Worm (Caenorhabditis elegans) whole organism, early embryonic: ENCODE measurements around the gene T03F6.6.

Experiments used
- B0310.2 ChIP-seq: sonication (generic microtip); optimal IDR thresholded peaks from 2 replicates; lab custom pipeline; 2016; ENCODE audit warnings: mild to moderate bottlenecking, missing genetic modification characterization, missing compliant biosample characterization
- F13C5.2 ChIP-seq: sonication (generic microtip); optimal IDR thresholded peaks from 2 replicates; lab custom pipeline; 2017; ENCODE audit warnings: mild to moderate bottlenecking, missing genetic modification characterization, inconsistent platforms, missing compliant biosample characterization
- aly-1 ChIP-seq: sonication (generic microtip); optimal IDR thresholded peaks from 2 replicates; lab custom pipeline; 2016; ENCODE audit warnings: missing genetic modification characterization, missing compliant biosample characterization
- ama-1 ChIP-seq: fragments of 150-350 bp; optimal IDR thresholded peaks from 2 replicates; lab custom pipeline; 2014
- ceh-13 ChIP-seq: fragments of 200-800 bp; sonication (Bioruptor generic); optimal IDR thresholded peaks from 2 replicates; lab custom pipeline; 2018; ENCODE audit warnings: mild to moderate bottlenecking, missing genetic modification characterization, missing compliant biosample characterization
- ceh-36 ChIP-seq: sonication (generic microtip); optimal IDR thresholded peaks from 2 replicates; lab custom pipeline; 2016; ENCODE audit warnings: missing genetic modification characterization, inconsistent platforms, missing compliant biosample characterization
- ets-7 ChIP-seq: sonication (generic microtip); optimal IDR thresholded peaks from 2 replicates; lab custom pipeline; 2016; ENCODE audit warnings: missing genotype, missing genetic modification characterization, missing compliant biosample characterization
- flt-1 ChIP-seq: fragments of 200-800 bp; sonication (Bioruptor generic); IDR thresholded peaks from 2 replicates; pipeline ENCODE4 v1.3.6; 2022; ENCODE audit warnings: missing genetic modification characterization, missing compliant biosample characterization
- hmbx-1 ChIP-seq: sonication (generic microtip); optimal IDR thresholded peaks from 2 replicates; lab custom pipeline; 2016; ENCODE audit warnings: mild to moderate bottlenecking, missing genetic modification characterization, missing compliant biosample characterization
- hmg-4 ChIP-seq: fragments of 200-800 bp; sonication (Bioruptor generic); optimal IDR thresholded peaks from 2 replicates; lab custom pipeline; 2018; ENCODE audit warnings: mild to moderate bottlenecking, missing genetic modification characterization, missing compliant biosample characterization
- hnd-1 ChIP-seq: sonication (generic microtip); optimal IDR thresholded peaks from 2 replicates; lab custom pipeline; 2016; ENCODE audit warnings: missing genetic modification characterization, missing compliant biosample characterization
- pes-1 ChIP-seq: fragments of 200-800 bp; sonication (Bioruptor generic); IDR thresholded peaks from 2 replicates; pipeline ENCODE4 v1.3.6; 2022; ENCODE audit warnings: missing genetic modification reagents, missing genetic modification characterization, missing compliant biosample characterization
- scrt-1 ChIP-seq: fragments of 200-800 bp; sonication (Bioruptor generic); IDR thresholded peaks from 2 replicates; pipeline ENCODE4 v1.3.6; 2022; ENCODE audit warnings: missing genetic modification characterization, missing compliant biosample characterization
- sea-1 ChIP-seq: fragments of 200-800 bp; sonication (Bioruptor generic); conservative IDR thresholded peaks from 2 replicates; pipeline ENCODE4 v1.3.6; 2022; ENCODE audit warnings: missing genetic modification characterization, missing compliant biosample characterization
- tbx-11 ChIP-seq: fragments of 200-800 bp; sonication (Bioruptor generic); IDR thresholded peaks from 2 replicates; pipeline ENCODE4 v1.3.6; 2022; ENCODE audit warnings: missing genetic modification characterization, missing compliant biosample characterization
- tbx-37 ChIP-seq: fragments of 200-800 bp; sonication (Bioruptor generic); conservative IDR thresholded peaks from 2 replicates; pipeline ENCODE4 v1.3.6; 2022; ENCODE audit warnings: missing genetic modification reagents, missing genetic modification characterization, missing compliant biosample characterization
- tra-4 ChIP-seq: sonication (generic microtip); optimal IDR thresholded peaks from 2 replicates; lab custom pipeline; 2017; ENCODE audit warnings: missing genetic modification characterization, missing compliant biosample characterization

The T03F6.6 gene

DNA sequence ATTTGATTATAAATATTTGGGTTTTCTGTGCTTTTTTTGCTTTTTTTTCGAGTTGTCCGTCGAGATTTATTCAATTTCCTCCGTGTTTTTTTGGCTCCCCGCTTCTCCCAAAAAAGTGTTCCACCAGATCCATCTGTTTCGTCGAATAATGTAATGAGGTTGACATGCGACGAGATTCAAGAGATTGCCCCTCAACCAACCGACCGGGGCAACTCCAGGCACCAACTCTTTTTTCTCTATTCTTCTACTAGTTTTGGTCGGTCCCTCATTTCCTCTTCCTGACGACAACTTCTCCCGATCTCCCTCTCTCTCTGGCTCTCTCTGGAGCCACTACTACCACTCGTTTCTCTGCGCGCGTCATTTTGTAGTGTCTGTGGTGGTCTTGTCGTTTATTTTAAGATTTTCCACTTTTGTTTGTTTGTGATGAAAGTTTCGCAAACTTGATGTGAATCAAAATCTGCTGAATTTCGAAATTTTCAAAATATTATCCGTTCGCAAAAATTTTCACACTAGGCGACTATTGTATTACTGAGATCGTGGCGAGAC is 32.2 kb downstream of the T03F6.6 start:
- no peak for TF ChIP-seq ceh-13
- TF ChIP-seq B0310.2, result no peak
- TF ChIP-seq aly-1, result no peak
- no peak for TF ChIP-seq ceh-36
- TF ChIP-seq F13C5.2 (tag; lab: Kevin White, UChicago), result no peak
- no peak for TF ChIP-seq sea-1 (GFP tag; lab: Robert Waterston, UW)

DNA sequence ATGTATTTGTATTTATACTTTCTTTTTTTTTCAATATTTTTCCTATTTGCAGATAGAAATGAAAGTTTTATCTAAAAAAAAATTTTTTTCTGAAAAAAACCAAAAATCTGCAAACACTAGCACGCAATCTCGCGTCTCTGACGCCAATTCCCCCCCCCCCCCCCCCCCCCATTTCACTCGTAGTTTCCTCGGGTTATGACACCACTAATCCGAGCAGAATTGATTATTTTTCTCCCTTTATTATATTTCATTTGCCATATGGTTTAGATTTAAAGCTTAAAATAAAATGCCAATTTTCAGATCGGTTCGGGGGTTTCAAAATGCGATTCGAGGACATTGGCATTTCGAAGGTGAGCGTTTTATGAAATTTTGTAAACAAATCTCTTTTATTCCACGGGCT is 33.3 kb downstream of the T03F6.6 start, which contains the start of gene mtm-6:
mtm-6 (plus strand) TSS at position 301 of the 400 bp plus-strand sequence.
- TF ChIP-seq flt-1 (no peak), hmbx-1 (tag; lab: Kevin White, UChicago) (no peak)

DNA sequence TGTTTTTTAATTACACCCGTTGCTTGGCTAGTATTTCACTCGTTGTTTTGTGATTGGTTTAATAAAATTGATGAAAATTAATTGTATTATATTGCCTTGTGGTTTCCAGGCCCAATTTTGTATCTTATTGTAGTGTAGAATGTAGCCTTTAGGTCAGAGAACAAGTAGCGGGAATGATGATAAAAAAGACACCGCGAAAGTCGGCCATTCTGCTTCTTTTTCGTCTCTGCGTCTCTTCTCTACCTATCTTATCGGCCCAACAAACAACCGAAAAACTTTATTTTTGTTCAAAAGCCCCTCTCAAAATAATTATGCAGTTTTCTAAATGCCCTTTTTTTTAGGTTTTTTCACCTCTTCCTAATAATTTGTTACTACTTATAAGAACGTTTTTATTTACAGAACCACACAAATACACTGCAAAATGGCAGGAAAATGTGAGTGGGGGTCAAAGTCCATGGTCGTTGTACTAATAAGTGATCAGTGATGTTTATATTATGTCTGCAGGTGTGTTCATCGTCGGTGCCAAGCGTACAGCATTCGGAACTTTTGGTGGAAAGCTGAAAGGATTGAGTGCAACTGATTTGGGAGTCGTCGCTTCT is 35.5 kb downstream of the T03F6.6 start, which contains the start of gene acaa-2:
acaa-2 (plus strand) TSS at position 400 of the 599 bp plus-strand sequence.
- no peak for TF ChIP-seq aly-1
- TF ChIP-seq tbx-37, result no peak

DNA sequence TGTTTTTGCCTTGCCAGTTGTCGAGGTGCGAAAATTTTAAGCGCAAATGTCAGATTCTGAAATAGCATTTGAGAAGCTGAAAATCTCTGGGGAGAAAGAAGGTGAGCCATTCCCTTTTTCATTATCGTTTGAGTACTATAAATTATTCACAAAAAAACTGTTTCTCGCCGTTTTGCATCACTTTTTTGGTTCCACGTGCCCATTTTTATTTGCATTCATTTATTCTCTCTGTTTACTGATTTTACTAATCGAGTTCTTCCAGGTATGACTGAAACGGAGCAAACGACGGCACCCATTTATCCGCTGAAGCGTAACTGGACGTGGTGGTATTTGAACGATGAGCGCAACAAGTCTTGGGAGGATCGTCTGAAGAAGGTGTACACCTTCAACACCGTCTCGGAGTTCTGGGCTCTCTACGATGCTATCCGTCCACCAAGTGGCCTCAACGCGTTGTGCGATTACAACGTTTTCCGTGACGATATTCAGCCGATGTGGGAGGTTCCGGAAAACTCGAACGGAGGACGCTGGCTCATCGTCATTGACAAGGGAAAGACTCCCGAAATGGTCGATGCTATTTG is 36.4 kb downstream of the T03F6.6 start:
- TF ChIP-seq B0310.2 (no peak), scrt-1 (GFP tag; lab: Robert Waterston, UW) (no peak), aly-1 (no peak), tra-4 (no peak), F13C5.2 (tag; lab: Kevin White, UChicago) (no peak), hmbx-1 (tag; lab: Kevin White, UChicago) (no peak), tbx-11 (GFP tag; lab: Robert Waterston, UW) (no peak), ama-1 (no peak), tbx-37 (no peak)

DNA sequence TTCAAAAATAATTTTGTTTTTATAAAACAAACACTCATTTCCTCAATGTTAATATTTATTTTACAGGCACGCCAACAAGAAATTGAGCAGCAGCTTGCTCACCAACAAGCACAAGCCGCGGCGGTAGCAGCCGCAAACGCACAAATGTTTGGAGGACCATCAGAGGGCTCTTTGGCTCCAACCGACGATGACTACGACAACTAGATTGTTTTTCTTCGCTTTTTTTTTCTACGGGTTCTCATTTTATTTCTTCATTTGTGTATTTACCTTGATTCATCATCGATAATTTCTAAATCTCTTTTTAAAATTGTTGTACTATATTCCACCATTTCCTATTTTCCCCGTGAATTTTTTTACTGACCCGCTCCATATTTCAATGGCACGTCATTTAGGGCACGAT is 37.0 kb downstream of the T03F6.6 start, which contains the start of gene ife-1:
ife-1 (plus strand) TSS at position 301 of the 400 bp plus-strand sequence.
- TF ChIP-seq pes-1 (no peak), hnd-1 (tag; lab: Kevin White, UChicago) (no peak), aly-1 (no peak), tbx-11 (GFP tag; lab: Robert Waterston, UW) (no peak), B0310.2 (no peak), ama-1 (no peak), ceh-36 (no peak), hmbx-1 (tag; lab: Kevin White, UChicago) (no peak), hmg-4 (GFP tag; lab: Kevin White, UChicago) (no peak), tra-4 (no peak), tbx-37 (no peak), flt-1 (no peak), F13C5.2 (tag; lab: Kevin White, UChicago) (no peak), scrt-1 (GFP tag; lab: Robert Waterston, UW) (no peak), ets-7 (no peak), sea-1 (GFP tag; lab: Robert Waterston, UW) (no peak), ceh-13 (no peak)

DNA sequence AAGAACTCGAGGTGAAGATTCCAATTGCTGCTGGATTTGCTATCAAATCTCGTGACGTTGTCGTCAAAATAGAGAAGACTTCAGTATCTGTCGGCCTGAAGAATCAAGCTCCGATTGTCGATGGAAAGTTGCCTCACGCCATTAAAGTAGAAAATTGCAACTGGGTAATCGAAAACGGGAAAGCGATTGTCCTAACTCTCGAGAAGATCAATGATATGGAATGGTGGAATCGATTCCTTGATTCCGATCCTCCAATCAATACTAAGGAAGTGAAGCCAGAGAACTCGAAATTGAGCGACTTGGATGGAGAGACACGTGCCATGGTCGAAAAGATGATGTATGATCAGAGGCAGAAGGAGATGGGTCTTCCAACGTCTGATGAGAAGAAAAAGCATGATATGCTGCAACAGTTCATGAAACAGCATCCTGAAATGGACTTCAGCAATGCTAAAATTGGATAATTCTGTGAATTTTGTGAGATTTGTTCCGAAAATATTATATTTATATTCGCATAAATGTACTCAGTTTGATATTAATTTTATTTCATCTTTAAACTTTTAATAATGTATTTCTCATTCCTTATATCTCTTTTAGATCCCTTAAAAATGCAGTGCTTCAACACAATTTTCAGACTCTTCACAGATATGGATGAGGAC is 37.9 kb downstream of the T03F6.6 start, which contains the start of gene dro-1:
dro-1 (plus strand) TSS at position 606 of the 656 bp plus-strand sequence.
- TF ChIP-seq hmbx-1 (tag; lab: Kevin White, UChicago), result no peak

DNA sequence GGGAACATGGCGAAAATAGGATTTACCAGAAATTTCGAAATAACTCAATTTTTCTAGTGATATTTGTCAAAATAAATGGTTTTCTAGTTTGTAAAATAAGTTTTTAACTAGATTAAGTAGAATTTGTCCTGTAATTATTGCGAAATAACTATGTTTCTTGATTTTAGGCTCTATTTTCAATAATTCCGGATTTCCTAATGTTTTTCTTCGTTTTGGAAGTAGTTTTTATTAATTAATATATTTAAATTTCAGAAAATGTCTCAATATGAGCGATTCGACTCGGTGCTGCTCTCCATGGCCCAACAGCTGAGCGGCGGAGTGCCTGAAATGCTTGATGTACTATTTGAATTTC is 38.8 kb downstream of the T03F6.6 start, which contains the start of gene nud-1:
nud-1 (plus strand) TSS at position 253 of the 352 bp plus-strand sequence.
- TF ChIP-seq sea-1 (GFP tag; lab: Robert Waterston, UW) (no peak), ceh-13 (no peak), tbx-37 (no peak), B0310.2 (no peak), flt-1 (no peak), ama-1 (no peak), hnd-1 (tag; lab: Kevin White, UChicago) (no peak), hmbx-1 (tag; lab: Kevin White, UChicago) (no peak), pes-1 (no peak), F13C5.2 (tag; lab: Kevin White, UChicago) (no peak), aly-1 (no peak), ceh-36 (no peak), tbx-11 (GFP tag; lab: Robert Waterston, UW) (no peak), ets-7 (no peak), hmg-4 (GFP tag; lab: Kevin White, UChicago) (no peak), tra-4 (no peak), scrt-1 (GFP tag; lab: Robert Waterston, UW) (no peak)

DNA sequence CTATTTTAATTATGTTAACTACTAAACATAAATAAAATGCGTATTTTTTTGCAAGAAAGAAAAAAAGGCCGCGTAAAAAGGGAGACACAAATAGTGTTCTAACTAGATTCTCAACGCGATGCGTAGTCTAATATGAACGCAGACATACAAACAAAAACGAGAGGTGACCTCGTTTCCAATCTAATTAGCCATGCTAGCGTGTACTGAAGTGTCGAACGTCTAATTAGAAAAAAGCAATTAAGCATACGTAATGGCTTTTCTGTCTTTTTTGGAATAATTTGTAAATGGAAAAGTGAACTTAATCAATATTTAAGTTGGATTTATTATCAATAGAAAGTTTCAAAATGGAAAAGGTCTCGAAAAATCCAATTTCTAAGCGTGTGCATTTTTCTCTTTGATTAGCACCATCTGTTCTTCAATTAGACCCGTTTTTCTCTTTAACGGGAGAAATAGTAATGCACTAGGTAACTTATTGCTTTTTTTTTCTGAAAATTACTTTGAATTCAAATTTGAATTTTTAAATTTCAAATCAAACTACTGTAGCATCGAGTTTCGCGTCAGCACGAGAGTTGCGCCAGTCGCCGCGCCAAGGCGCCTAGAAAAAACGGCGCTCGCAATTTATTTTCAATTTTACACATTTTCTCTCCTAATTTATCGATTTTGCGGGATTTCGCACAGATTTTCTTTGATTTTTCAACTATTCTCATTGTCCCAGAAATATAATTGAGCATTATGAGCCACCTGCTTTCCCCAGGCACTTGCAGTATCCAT is 39.4 kb downstream of the T03F6.6 start:
- TF ChIP-seq sea-1 (GFP tag; lab: Robert Waterston, UW) (no peak), ets-7 (no peak), F13C5.2 (tag; lab: Kevin White, UChicago) (no peak)
